Fruit fly (Drosophila melanogaster): ENCODE measurements around the gene spas.

spas gene

dm6 chr3R:24015939-24016913, 21.8 kb upstream of the spas start (continued):
- TF ChIP-seq CG9139 (GFP tag; optimal IDR thresholded peaks at IDR 0.05) = no peak
- no peak for TF ChIP-seq Sox15 (GFP tag; optimal IDR thresholded peaks at IDR 0.05)
- TF ChIP-seq fd59A (GFP tag; optimal IDR thresholded peaks at IDR 0.05) = no peak
- TF ChIP-seq CG6808 (GFP tag; optimal IDR thresholded peaks at IDR 0.05) = no peak
- TF ChIP-seq Hr4 (GFP tag; optimal IDR thresholded peaks at IDR 0.05) = no peak
- no peak for TF ChIP-seq CG16779 (tag; optimal IDR thresholded peaks at IDR 0.05)
- TF ChIP-seq svp (GFP tag) = peak; percentile 86
- peak; percentile 79 for TF ChIP-seq vri (GFP tag; optimal IDR thresholded peaks at IDR 0.05)
- TF ChIP-seq CG10631 (GFP tag; optimal IDR thresholded peaks at IDR 0.05) = no peak
- no peak for TF ChIP-seq CG4318 (GFP tag; optimal IDR thresholded peaks at IDR 0.05)
- TF ChIP-seq Lpt (GFP tag; optimal IDR thresholded peaks at IDR 0.05) = no peak
- peak; percentile 27; the same call in 1 of the 3 replicates for TF ChIP-seq CG6163 (GFP tag; IDR thresholded peaks at IDR 0.05)
- no peak for TF ChIP-seq Smox (GFP tag; optimal IDR thresholded peaks at IDR 0.05)
- no peak for TF ChIP-seq CG8632 (GFP tag; optimal IDR thresholded peaks at IDR 0.05)
- no peak for TF ChIP-seq CG3919 (GFP tag; optimal IDR thresholded peaks at IDR 0.05)
- no peak for TF ChIP-seq eg (GFP tag; IDR thresholded peaks at IDR 0.05)
- TF ChIP-seq CG11294 (GFP tag; IDR thresholded peaks at IDR 0.05) = no peak

dm6 chr3R:24017648-24018047, 20.4 kb upstream of the spas start:
- peak; percentile 42 for TF ChIP-seq CG15336 (GFP tag; IDR thresholded peaks at IDR 0.05)
- no peak for TF ChIP-seq Ets21C (GFP tag; optimal IDR thresholded peaks at IDR 0.05)
- TF ChIP-seq acj6 (GFP tag; optimal IDR thresholded peaks at IDR 0.05) = peak; percentile 11
- peak; percentile 11 for TF ChIP-seq pdm3 (GFP tag; optimal IDR thresholded peaks at IDR 0.05)
- no peak for TF ChIP-seq cyc (GFP tag; optimal IDR thresholded peaks at IDR 0.05)
- TF ChIP-seq Hr4 (GFP tag; optimal IDR thresholded peaks at IDR 0.05) = peak; percentile 76
- no peak for TF ChIP-seq Gug (GFP tag; IDR thresholded peaks at IDR 0.05)
- TF ChIP-seq CG6276 (GFP tag; optimal IDR thresholded peaks at IDR 0.05) = peak; percentile 36
- no peak for TF ChIP-seq CG8632 (GFP tag; optimal IDR thresholded peaks at IDR 0.05)
- TF ChIP-seq CG8119 (GFP tag; IDR thresholded peaks at IDR 0.05) = peak; percentile 44; the same call in 1 of the 3 replicates
- TF ChIP-seq CG6163 (GFP tag; IDR thresholded peaks at IDR 0.05) = 0 out of 3 replicates have a peak, but pooled peaks have one; percentile 25
- TF ChIP-seq CG3919 (GFP tag; optimal IDR thresholded peaks at IDR 0.05) = no peak
- TF ChIP-seq net (GFP tag; optimal IDR thresholded peaks at IDR 0.05) = no peak
- TF ChIP-seq Met (GFP tag; optimal IDR thresholded peaks at IDR 0.05) = no peak
- TF ChIP-seq CG32006 (GFP tag; optimal IDR thresholded peaks at IDR 0.05) = peak; percentile 57
- peak; percentile 45 for TF ChIP-seq Eip78C (GFP tag)
- TF ChIP-seq eg (GFP tag; IDR thresholded peaks at IDR 0.05) = 0 out of 3 replicates have a peak, but pooled peaks have one; percentile 56

dm6 chr3R:24021895-24022294, 16.1 kb upstream of the spas start:
- no peak for TF ChIP-seq Sox14 (GFP tag; optimal IDR thresholded peaks at IDR 0.05)
- no peak for TF ChIP-seq CG7368 (GFP tag; optimal IDR thresholded peaks at IDR 0.05)
- no peak for TF ChIP-seq Ets21C (GFP tag; optimal IDR thresholded peaks at IDR 0.05)
- TF ChIP-seq Lpt (GFP tag; optimal IDR thresholded peaks at IDR 0.05) = no peak
- TF ChIP-seq Sox15 (GFP tag; optimal IDR thresholded peaks at IDR 0.05) = no peak

dm6 chr3R:24024123-24024522, 13.9 kb upstream of the spas start:
- TF ChIP-seq CG3032 (tag; optimal IDR thresholded peaks at IDR 0.05) (peak; percentile 47), Hr39 (GFP tag; optimal IDR thresholded peaks at IDR 0.05) (no peak), Smox (GFP tag; optimal IDR thresholded peaks at IDR 0.05) (no peak), CG8319 (GFP tag; optimal IDR thresholded peaks at IDR 0.05) (no peak), CG6854 (GFP tag; optimal IDR thresholded peaks at IDR 0.05) (no peak), CG6163 (GFP tag; IDR thresholded peaks at IDR 0.05) (no peak), Eip75B (GFP tag; optimal IDR thresholded peaks at IDR 0.05) (peak; percentile 39), Blimp-1 (GFP tag; optimal IDR thresholded peaks at IDR 0.05) (no peak), CG6808 (GFP tag; optimal IDR thresholded peaks at IDR 0.05) (peak; percentile 61), CG1621 (tag; optimal IDR thresholded peaks at IDR 0.05) (peak; percentile 2), dac (GFP tag; optimal IDR thresholded peaks at IDR 0.05) (peak; percentile 0), Sox15 (GFP tag; optimal IDR thresholded peaks at IDR 0.05) (no peak), Eip78C (GFP tag) (peak; percentile 83), net (GFP tag; optimal IDR thresholded peaks at IDR 0.05) (peak; percentile 22), Hr38 (GFP tag; optimal IDR thresholded peaks at IDR 0.05) (no peak), cyc (GFP tag; optimal IDR thresholded peaks at IDR 0.05) (no peak), CG15336 (GFP tag; IDR thresholded peaks at IDR 0.05) (peak; percentile 67), fkh (GFP tag; optimal IDR thresholded peaks at IDR 0.05) (no peak), CG8632 (GFP tag; optimal IDR thresholded peaks at IDR 0.05) (no peak), spab (GFP tag; optimal IDR thresholded peaks at IDR 0.05) (peak; percentile 35), dsx (GFP tag; optimal IDR thresholded peaks at IDR 0.05; ENCODE audit: poor library complexity, severe bottlenecking) (peak; percentile 74), CG10631 (GFP tag; optimal IDR thresholded peaks at IDR 0.05) (peak; percentile 52)
